Fruit fly (Drosophila melanogaster): ENCODE data around the gene CG7304.

CG7304 gene

dm6 chr3L:15638524-15638923 is 41.0 kb upstream of the CG7304 start:
- TF ChIP-seq CG8159 (tag; optimal IDR thresholded peaks at IDR 0.05), result no peak
- no peak for TF ChIP-seq Snoo (tag; optimal IDR thresholded peaks at IDR 0.05)
- TF ChIP-seq CG17806 (tag; optimal IDR thresholded peaks at IDR 0.05), result no peak
- no peak for TF ChIP-seq CG15710 (tag; optimal IDR thresholded peaks at IDR 0.05)
- TF ChIP-seq Pif1A (GFP tag; optimal IDR thresholded peaks at IDR 0.05), result no peak
- no peak for TF ChIP-seq CG8301 (tag; optimal IDR thresholded peaks at IDR 0.05)
- no peak for TF ChIP-seq CG34367 (tag; optimal IDR thresholded peaks at IDR 0.05)
- TF ChIP-seq fd96Ca (GFP tag; IDR thresholded peaks at IDR 0.05), result no peak
- TF ChIP-seq Ets98B (GFP tag; IDR thresholded peaks at IDR 0.05), result no peak
- no peak for TF ChIP-seq CG13204 (GFP tag; optimal IDR thresholded peaks at IDR 0.05)
- TF ChIP-seq gl (tag; optimal IDR thresholded peaks at IDR 0.05), result no peak
- TF ChIP-seq CG12605 (GFP tag; IDR thresholded peaks at IDR 0.05), result no peak
- TF ChIP-seq CG10348 (GFP tag; IDR thresholded peaks at IDR 0.05), result no peak

- TF ChIP-seq CG4496 (GFP tag; IDR thresholded peaks at IDR 0.05) (no peak), Snoo (tag; optimal IDR thresholded peaks at IDR 0.05) (no peak), rn (GFP tag; IDR thresholded peaks at IDR 0.05) (no peak), CG13204 (GFP tag; optimal IDR thresholded peaks at IDR 0.05) (no peak), CG10348 (GFP tag; IDR thresholded peaks at IDR 0.05) (no peak), CG34367 (tag; optimal IDR thresholded peaks at IDR 0.05) (no peak), CG12605 (GFP tag; IDR thresholded peaks at IDR 0.05) (no peak), CG8159 (tag; optimal IDR thresholded peaks at IDR 0.05) (no peak)
Observed at dm6 chr3L:15639978-15640377, 39.5 kb upstream of the CG7304 start.

- no peak for TF ChIP-seq D1 (tag; optimal IDR thresholded peaks at IDR 0.05)
- TF ChIP-seq CG13204 (GFP tag; optimal IDR thresholded peaks at IDR 0.05), result no peak
- peak; percentile 45 for TF ChIP-seq CG8301 (tag; optimal IDR thresholded peaks at IDR 0.05)
- TF ChIP-seq EcR (GFP tag; optimal IDR thresholded peaks at IDR 0.05), result no peak
- no peak for TF ChIP-seq Ets98B (GFP tag; IDR thresholded peaks at IDR 0.05)
- peak; percentile 51 for TF ChIP-seq CG14655 (GFP tag; optimal IDR thresholded peaks at IDR 0.05)
- peak; percentile 54 for TF ChIP-seq CG15710 (tag; optimal IDR thresholded peaks at IDR 0.05)
- TF ChIP-seq rn (GFP tag; IDR thresholded peaks at IDR 0.05), result no peak
- TF ChIP-seq Pif1A (GFP tag; optimal IDR thresholded peaks at IDR 0.05), result peak; percentile 11
- no peak for TF ChIP-seq Pif1B (GFP tag; optimal IDR thresholded peaks at IDR 0.05)
- TF ChIP-seq Snoo (tag; optimal IDR thresholded peaks at IDR 0.05), result peak; percentile 28
- TF ChIP-seq CG12605 (GFP tag; IDR thresholded peaks at IDR 0.05), result 0 out of 2 replicates have a peak, but pooled peaks have one; percentile 7
- peak; percentile 81 for TF ChIP-seq CG8159 (tag; optimal IDR thresholded peaks at IDR 0.05)
- no peak for TF ChIP-seq gl (tag; optimal IDR thresholded peaks at IDR 0.05)
- no peak for TF ChIP-seq fd96Ca (GFP tag; IDR thresholded peaks at IDR 0.05)
- TF ChIP-seq CG34367 (tag; optimal IDR thresholded peaks at IDR 0.05), result no peak
- TF ChIP-seq CG32121 (GFP tag; IDR thresholded peaks at IDR 0.05), result no peak
- peak; percentile 47 for TF ChIP-seq CG9948 (tag; optimal IDR thresholded peaks at IDR 0.05)
- TF ChIP-seq CG4496 (GFP tag; IDR thresholded peaks at IDR 0.05), result 0 out of 3 replicates have a peak, but pooled peaks have one; percentile 21
- TF ChIP-seq CG10348 (GFP tag; IDR thresholded peaks at IDR 0.05), result no peak
- peak; percentile 32 for TF ChIP-seq CG17806 (tag; optimal IDR thresholded peaks at IDR 0.05)
Observed at dm6 chr3L:15641590-15642019, 37.9 kb upstream of the CG7304 start.

dm6 chr3L:15646182-15646581 is 33.3 kb upstream of the CG7304 start:
- TF ChIP-seq CG12605 (GFP tag; IDR thresholded peaks at IDR 0.05), result no peak
- TF ChIP-seq fd96Ca (GFP tag; IDR thresholded peaks at IDR 0.05), result no peak
- TF ChIP-seq Pif1A (GFP tag; optimal IDR thresholded peaks at IDR 0.05), result no peak
- no peak for TF ChIP-seq Ets98B (GFP tag; IDR thresholded peaks at IDR 0.05)
- no peak for TF ChIP-seq CG34367 (tag; optimal IDR thresholded peaks at IDR 0.05)

- no peak for TF ChIP-seq gl (tag; optimal IDR thresholded peaks at IDR 0.05)
- TF ChIP-seq Snoo (tag; optimal IDR thresholded peaks at IDR 0.05), result no peak
- TF ChIP-seq EcR (GFP tag; optimal IDR thresholded peaks at IDR 0.05), result no peak
- no peak for TF ChIP-seq Pif1B (GFP tag; optimal IDR thresholded peaks at IDR 0.05)
- no peak for TF ChIP-seq fd96Ca (GFP tag; IDR thresholded peaks at IDR 0.05)
- no peak for TF ChIP-seq CG12605 (GFP tag; IDR thresholded peaks at IDR 0.05)
- TF ChIP-seq CG8159 (tag; optimal IDR thresholded peaks at IDR 0.05), result no peak
- TF ChIP-seq CG8301 (tag; optimal IDR thresholded peaks at IDR 0.05), result no peak
Observed at dm6 chr3L:15647712-15648621, 31.6 kb upstream of the CG7304 start, which contains the start of the genes comm3 and CG43083. TSS of gene comm3 (minus strand) at chr3L:15647762. TSS of gene CG43083 (plus strand) at chr3L:15648571.

dm6 chr3L:15649561-15649960 is 30.0 kb upstream of the CG7304 start, which contains the start of the genes Eig71Ea and Eig71Eb:
TSS of gene Eig71Ea (minus strand) at chr3L:15649661.
TSS of gene Eig71Eb (plus strand) at chr3L:15649936.
- TF ChIP-seq CG8301 (tag; optimal IDR thresholded peaks at IDR 0.05) (no peak), CG34367 (tag; optimal IDR thresholded peaks at IDR 0.05) (no peak)
